Fruit fly (Drosophila melanogaster) ovary, adult (tissue): Measurements from ENCODE around the gene CG10907.

ENCODE experiments used
- CG17801 ChIP-seq: fragments of 200-800 bp; optimal IDR thresholded peaks from 2 replicates; lab custom pipeline; 2019; ENCODE audit warnings: missing biosample characterization, mild to moderate bottlenecking, missing genetic modification characterization, moderate library complexity; ENCODE audit not compliant: partially characterized antibody

CG10907 gene

dm6 chr3L:11793233-11793800, at the start of gene CG10907, which contains the start of gene twy:
Gene CG10907, plus strand, starts transcription at chr3L:11793514.
Gene twy, minus strand, starts transcription at chr3L:11793283.
- no peak for TF ChIP-seq CG17801 (GFP tag; lab: Kevin White, UChicago)

dm6 chr3L:11751005-11751404, 42.3 kb upstream of the CG10907 start, which contains the start of gene Gr68a:
Gene Gr68a, plus strand, starts transcription at chr3L:11751305.
- no peak for TF ChIP-seq CG17801 (GFP tag; lab: Kevin White, UChicago)

dm6 chr3L:11764930-11765329, 28.4 kb upstream of the CG10907 start:
- TF ChIP-seq CG17801 (GFP tag; lab: Kevin White, UChicago) = no peak

DNA sequence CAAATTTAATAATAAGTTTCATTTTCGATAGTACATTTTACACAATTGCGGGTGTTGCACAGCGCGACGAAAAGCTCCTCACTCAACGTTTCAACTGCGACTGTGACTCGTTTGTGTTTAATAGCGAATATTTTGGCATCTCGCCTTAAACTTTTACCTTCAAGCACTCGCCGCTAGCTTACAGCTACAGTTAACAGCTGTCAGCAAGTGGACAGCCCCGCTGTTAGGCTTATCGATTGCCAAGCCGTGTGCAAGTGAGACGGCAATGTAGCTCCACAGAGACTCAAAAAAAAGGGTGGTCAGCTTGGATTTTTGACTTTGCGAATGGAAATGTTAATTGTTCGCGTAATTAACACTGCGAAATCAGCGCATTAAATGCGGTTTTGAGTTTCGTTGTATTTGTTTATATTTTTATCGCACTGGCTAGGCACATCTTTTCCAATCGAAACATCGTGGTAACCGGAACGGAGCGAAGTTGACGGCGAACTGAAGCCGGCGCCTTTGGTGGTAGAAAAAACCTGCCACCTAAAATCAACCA, 27.6 kb upstream of the CG10907 start, which contains the start of gene loaf:
TSS of gene loaf (minus strand) at position 488 of the 538 bp plus-strand sequence.
- TF ChIP-seq CG17801 (GFP tag; lab: Kevin White, UChicago) = no peak

DNA sequence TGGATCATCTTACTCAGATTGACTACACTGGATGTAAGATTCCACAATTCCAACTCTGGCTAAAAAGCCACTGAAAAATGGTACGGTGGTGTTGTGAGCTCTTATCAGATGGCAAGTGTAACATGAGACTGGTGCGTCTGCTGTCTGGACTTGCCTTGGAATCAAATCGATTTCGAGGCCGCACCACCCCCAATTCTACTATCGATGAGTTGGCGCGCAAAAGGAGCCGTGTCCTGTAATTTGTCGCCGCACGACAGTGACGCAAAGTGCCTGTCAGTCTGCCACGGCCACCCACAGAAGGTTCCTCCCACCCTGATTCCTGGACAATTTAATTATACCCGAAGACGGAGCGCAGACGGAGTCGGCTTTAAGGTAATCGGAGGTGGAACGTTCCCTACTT, 26.8 kb upstream of the CG10907 start:
- TF ChIP-seq CG17801 (GFP tag; lab: Kevin White, UChicago) = no peak

- no peak for TF ChIP-seq CG17801 (GFP tag; lab: Kevin White, UChicago)
Measured at dm6 chr3L:11772057-11772456, 21.3 kb upstream of the CG10907 start, which contains the start of gene Muc68D. Gene Muc68D, minus strand, starts transcription at chr3L:11772157.

DNA sequence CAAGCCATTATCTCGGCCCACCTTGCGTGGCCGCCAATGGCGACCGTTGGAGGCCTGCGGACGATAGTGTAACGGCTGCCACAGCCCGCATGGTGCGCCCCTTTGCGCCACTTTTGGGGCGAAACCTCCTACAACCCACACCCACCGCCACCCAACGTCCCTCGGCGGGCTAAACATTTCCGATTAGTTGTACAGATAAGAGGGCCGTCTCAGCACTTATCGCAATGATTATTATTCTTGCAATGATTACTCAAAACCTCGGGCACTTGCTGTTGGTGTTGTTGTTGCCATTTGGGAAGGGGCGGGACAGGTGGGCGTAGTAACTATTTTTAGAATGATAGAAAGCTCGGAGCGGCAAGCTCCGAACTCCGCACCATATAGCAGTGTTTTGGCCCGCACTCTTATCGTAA, 20.7 kb upstream of the CG10907 start:
- TF ChIP-seq CG17801 (GFP tag; lab: Kevin White, UChicago) = no peak

DNA sequence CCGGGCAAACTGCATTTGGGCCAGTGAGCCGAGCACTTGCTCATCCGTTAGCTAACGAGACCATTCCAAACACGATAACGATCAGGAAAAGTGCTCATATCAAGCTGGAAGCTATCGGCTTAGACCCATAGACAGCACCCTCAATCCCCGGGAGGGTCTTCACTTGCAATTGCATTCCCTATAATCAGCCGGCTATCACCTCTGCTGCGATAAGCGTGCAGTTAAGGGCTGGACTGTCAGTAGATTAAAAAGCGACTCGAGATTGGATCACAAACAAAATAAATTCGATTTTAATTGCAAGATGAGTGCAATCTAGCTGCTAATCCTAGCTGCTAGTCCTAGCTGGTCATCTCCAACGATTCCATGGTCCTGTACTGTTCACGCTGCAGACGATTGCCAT, 19.5 kb upstream of the CG10907 start:
- no peak for TF ChIP-seq CG17801 (GFP tag; lab: Kevin White, UChicago)

DNA sequence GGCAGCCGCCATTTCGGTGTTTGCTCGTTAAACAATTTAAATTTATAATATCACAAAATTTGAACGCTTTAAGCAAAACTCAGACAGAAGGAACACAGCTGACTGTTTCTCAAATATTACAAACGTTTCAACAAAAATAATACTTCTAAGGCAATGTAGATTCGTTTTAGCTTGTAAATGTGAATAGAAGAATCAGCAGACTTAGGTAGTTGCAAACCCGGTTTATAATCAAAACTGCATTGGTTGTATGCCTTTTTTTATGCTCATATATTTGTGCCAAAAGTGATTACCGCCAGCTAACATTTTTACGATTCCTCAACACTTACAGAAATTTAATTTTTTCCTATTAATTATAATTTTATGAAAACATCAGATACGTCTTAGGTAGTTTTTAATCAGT, 18.9 kb upstream of the CG10907 start, which contains the start of gene Tim13:
TSS of gene Tim13 (minus strand) at position 101 of the 400 bp plus-strand sequence.
- no peak for TF ChIP-seq CG17801 (GFP tag; lab: Kevin White, UChicago)

DNA sequence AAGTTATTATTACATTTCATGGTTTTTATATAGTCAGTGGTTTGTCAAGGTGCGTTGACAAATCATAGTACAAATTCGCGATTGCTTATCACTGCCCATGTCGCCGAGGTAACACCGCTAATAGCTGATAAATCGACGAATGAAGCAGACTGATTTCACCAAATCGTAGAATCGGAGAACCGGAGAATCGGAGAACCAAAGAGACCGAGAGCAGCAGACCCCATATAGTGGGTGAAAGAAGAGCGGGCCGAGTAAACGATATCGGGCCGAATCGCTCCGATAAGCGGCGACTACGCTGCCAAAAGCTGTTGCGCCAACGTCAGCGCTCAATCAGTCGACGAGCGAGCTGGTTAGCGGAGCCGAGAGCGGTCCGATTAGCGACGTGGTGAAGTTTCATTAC, 16.6 kb upstream of the CG10907 start, which contains the start of gene CG14131:
TSS of gene CG14131 (plus strand) at position 343 of the 400 bp plus-strand sequence.
- TF ChIP-seq CG17801 (GFP tag; lab: Kevin White, UChicago) = no peak

- TF ChIP-seq CG17801 (GFP tag; lab: Kevin White, UChicago) = peak; percentile 23
Measured at dm6 chr3L:11777348-11777958, 15.9 kb upstream of the CG10907 start.

- TF ChIP-seq CG17801 (GFP tag; lab: Kevin White, UChicago) = no peak
Measured at dm6 chr3L:11785291-11785690, 8.0 kb upstream of the CG10907 start.

dm6 chr3L:11788195-11788594, 5.1 kb upstream of the CG10907 start:
- TF ChIP-seq CG17801 (GFP tag; lab: Kevin White, UChicago) = no peak

DNA sequence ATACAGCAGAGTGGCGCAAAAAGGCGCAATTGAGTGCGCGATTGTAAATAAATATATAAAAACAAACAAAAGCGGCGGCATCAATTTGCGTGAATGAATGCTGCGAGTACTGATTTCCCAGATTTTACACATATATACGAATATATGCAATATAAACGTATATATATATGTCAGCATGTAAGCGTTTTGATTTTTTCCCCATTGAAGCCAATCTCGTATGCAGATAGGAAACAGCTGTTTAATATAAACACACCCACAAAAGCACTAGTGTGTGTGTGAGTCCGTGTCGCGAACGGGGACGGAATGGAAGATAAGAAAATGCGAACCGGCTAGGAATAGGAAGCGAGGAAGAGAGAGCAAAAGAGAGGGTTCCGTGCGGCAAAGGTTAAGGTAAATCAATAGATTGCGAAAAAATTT, 4.4 kb upstream of the CG10907 start:
- no peak for TF ChIP-seq CG17801 (GFP tag; lab: Kevin White, UChicago)

- peak; percentile 21 for TF ChIP-seq CG17801 (GFP tag; lab: Kevin White, UChicago)
Measured at dm6 chr3L:11789773-11790172, 3.5 kb upstream of the CG10907 start, which contains the start of gene Pi3K68D. Gene Pi3K68D, minus strand, starts transcription at chr3L:11790013.
